Fruit fly (Drosophila melanogaster) whole organism, embryonic: ENCODE data around the gene CG5096.

Experiments
- Bteb2 ChIP-seq: fragments of 200-800 bp; sonication (Bioruptor generic); optimal IDR thresholded peaks from 2 replicates; lab custom pipeline; 2016; ENCODE audit warnings: missing biosample characterization, missing genetic modification characterization
- CG10147 ChIP-seq: fragments of 200-800 bp; sonication (Bioruptor generic); optimal IDR thresholded peaks from 2 replicates; lab custom pipeline; 2019; ENCODE audit warnings: missing biosample characterization, mild to moderate bottlenecking, missing genetic modification characterization, moderate library complexity
- CG10462 ChIP-seq: fragments of 200-800 bp; sonication (Bioruptor generic); optimal IDR thresholded peaks from 2 replicates; lab custom pipeline; 2016; ENCODE audit warnings: missing biosample characterization, missing genetic modification characterization
- CG11456 ChIP-seq: fragments of 200-800 bp; sonication (Bioruptor generic); IDR thresholded peaks from 3 replicates; pipeline ENCODE4 v1.3.6; 2022; ENCODE audit warnings: missing biosample characterization, missing genetic modification characterization
- CG11504 ChIP-seq: fragments of 200-800 bp; sonication (Bioruptor generic); optimal IDR thresholded peaks from 3 replicates; lab custom pipeline; 2019; ENCODE audit warnings: missing biosample characterization, mild to moderate bottlenecking, missing genetic modification characterization, moderate library complexity
- CG11695 ChIP-seq: fragments of 200-800 bp; sonication (Bioruptor generic); IDR thresholded peaks from 3 replicates; pipeline ENCODE4 v1.3.6; 2022; ENCODE audit warnings: missing biosample characterization, missing genetic modification characterization
- CG11723 ChIP-seq: fragments of 200-800 bp; sonication (Bioruptor generic); optimal IDR thresholded peaks from 2 replicates; lab custom pipeline; 2017; ENCODE audit warnings: missing biosample characterization, mild to moderate bottlenecking, missing genetic modification characterization
- CG12155 ChIP-seq: fragments of 200-800 bp; sonication (Bioruptor generic); optimal IDR thresholded peaks from 3 replicates; lab custom pipeline; 2016; ENCODE audit warnings: missing biosample characterization, missing genetic modification characterization
- CG13287 ChIP-seq: fragments of 200-800 bp; sonication (Bioruptor generic); IDR thresholded peaks from 2 replicates; pipeline ENCODE4 v1.3.6; 2022; ENCODE audit warnings: missing biosample characterization, missing genetic modification characterization; ENCODE audit not compliant: partially characterized antibody
- CG13296 ChIP-seq: fragments of 200-800 bp; sonication (Bioruptor generic); optimal IDR thresholded peaks from 3 replicates; lab custom pipeline; 2018; ENCODE audit warnings: missing biosample characterization, mild to moderate bottlenecking, missing genetic modification characterization
- CG13624 ChIP-seq: fragments of 200-800 bp; sonication (Bioruptor generic); optimal IDR thresholded peaks from 2 replicates; lab custom pipeline; 2016; ENCODE audit warnings: missing biosample characterization, missing genetic modification characterization
- CG14050 ChIP-seq: fragments of 200-800 bp; sonication (Bioruptor generic); IDR thresholded peaks from 3 replicates; pipeline ENCODE4 v1.3.6; 2022; ENCODE audit warnings: missing biosample characterization, missing genetic modification characterization
- CG15073 ChIP-seq: fragments of 200-800 bp; sonication (Bioruptor generic); optimal IDR thresholded peaks from 2 replicates; lab custom pipeline; 2016; ENCODE audit warnings: missing biosample characterization, missing genetic modification characterization
- CG15479 ChIP-seq: fragments of 200-800 bp; sonication (Bioruptor generic); optimal IDR thresholded peaks from 3 replicates; lab custom pipeline; 2019; ENCODE audit warnings: missing biosample characterization, mild to moderate bottlenecking, missing genetic modification characterization, moderate library complexity
- CG15601 ChIP-seq: fragments of 200-800 bp; sonication (Bioruptor generic); optimal IDR thresholded peaks from 3 replicates; lab custom pipeline; 2019; ENCODE audit warnings: missing biosample characterization, mild to moderate bottlenecking, missing genetic modification characterization, moderate library complexity
- CG16815 ChIP-seq: fragments of 200-800 bp; sonication (Bioruptor generic); optimal IDR thresholded peaks from 3 replicates; lab custom pipeline; 2017; ENCODE audit warnings: missing biosample characterization, mild to moderate bottlenecking, missing genetic modification characterization
- CG2116 ChIP-seq: fragments of 200-800 bp; sonication (Bioruptor generic); optimal IDR thresholded peaks from 3 replicates; lab custom pipeline; 2018; ENCODE audit warnings: missing biosample characterization, mild to moderate bottlenecking, missing genetic modification characterization
- CG30431 ChIP-seq: fragments of 200-800 bp; sonication (Bioruptor generic); optimal IDR thresholded peaks from 2 replicates; lab custom pipeline; 2017; ENCODE audit warnings: missing biosample characterization, missing genetic modification characterization
- CG3726 ChIP-seq: fragments of 200-800 bp; sonication (Bioruptor generic); IDR thresholded peaks from 3 replicates; pipeline ENCODE4, ENCODE4 v1.3.6; 2022; ENCODE audit warnings: missing biosample characterization, missing genetic modification characterization
- CG4730 ChIP-seq: fragments of 200-800 bp; sonication (Bioruptor generic); IDR thresholded peaks from 2 replicates; pipeline ENCODE4 v1.3.6; 2022; ENCODE audit warnings: missing biosample characterization, missing genetic modification characterization
- CG5953 ChIP-seq: fragments of 200-800 bp; sonication (Bioruptor generic); IDR thresholded peaks from 2 replicates; pipeline ENCODE4 v1.3.6; 2022; ENCODE audit warnings: missing biosample characterization, missing genetic modification characterization
- CG8089 ChIP-seq: fragments of 200-800 bp; sonication (Bioruptor generic); optimal IDR thresholded peaks from 3 replicates; lab custom pipeline; 2016; ENCODE audit warnings: missing biosample characterization, missing genetic modification characterization
- CG8359 ChIP-seq: fragments of 200-800 bp; sonication (Bioruptor generic); optimal IDR thresholded peaks from 2 replicates; lab custom pipeline; 2017; ENCODE audit warnings: missing biosample characterization, mild to moderate bottlenecking, missing genetic modification characterization, borderline replicate concordance
- Chrac-16 ChIP-seq: fragments of 200-800 bp; sonication (Bioruptor generic); optimal IDR thresholded peaks from 3 replicates; lab custom pipeline; 2016; ENCODE audit warnings: missing biosample characterization, missing genetic modification characterization
- D19B ChIP-seq: fragments of 200-800 bp; sonication (Bioruptor generic); optimal IDR thresholded peaks from 2 replicates; lab custom pipeline; 2017; ENCODE audit warnings: missing biosample characterization, mild to moderate bottlenecking, missing genetic modification characterization
- Dp ChIP-seq: fragments of 200-800 bp; sonication (Bioruptor generic); optimal IDR thresholded peaks from 2 replicates; lab custom pipeline; 2018; ENCODE audit warnings: missing biosample characterization, mild to moderate bottlenecking, missing genetic modification characterization, moderate library complexity
- Eip74EF ChIP-seq, 2 experiments: fragments of 200-800 bp in 1 of 2; fragments of >200 bp in 1 of 2; sonication (Bioruptor generic) in 1 of 2; optimal IDR thresholded peaks; 2 replicates each; lab custom pipeline; 2017 to 2019; ENCODE audit warnings: missing biosample characterization in 2 of 2, missing genetic modification characterization in 2 of 2, mild to moderate bottlenecking in 1 of 2, moderate library complexity in 1 of 2
- Elba2 ChIP-seq: fragments of 200-800 bp; sonication (Bioruptor generic); optimal IDR thresholded peaks from 3 replicates; lab custom pipeline; 2016; ENCODE audit warnings: missing biosample characterization, missing genetic modification characterization
- Hey ChIP-seq: fragments of 200-800 bp; sonication (Bioruptor generic); optimal IDR thresholded peaks from 3 replicates; lab custom pipeline; 2018; ENCODE audit warnings: missing biosample characterization, mild to moderate bottlenecking, missing genetic modification characterization
- Hr3 ChIP-seq: fragments of 200-800 bp; sonication (Bioruptor generic); optimal IDR thresholded peaks from 3 replicates; lab custom pipeline; 2016; ENCODE audit warnings: missing biosample characterization, missing genetic modification characterization
- Kr ChIP-seq: fragments of 200-800 bp; sonication (Bioruptor generic); optimal IDR thresholded peaks from 2 replicates; lab custom pipeline; 2017; ENCODE audit warnings: missing biosample characterization, mild to moderate bottlenecking, missing genetic modification characterization
- Nf-YB ChIP-seq: fragments of 200-800 bp; sonication (Bioruptor generic); optimal IDR thresholded peaks from 3 replicates; lab custom pipeline; 2019; ENCODE audit warnings: missing biosample characterization, mild to moderate bottlenecking, missing genetic modification characterization, moderate library complexity
- Oli ChIP-seq: fragments of 200-800 bp; sonication (Bioruptor generic); optimal IDR thresholded peaks from 2 replicates; lab custom pipeline; 2018; ENCODE audit warnings: missing biosample characterization, mild to moderate bottlenecking, missing genetic modification characterization, moderate library complexity
- Poxn ChIP-seq: fragments of 200-800 bp; sonication (Bioruptor generic); IDR thresholded peaks from 2 replicates; pipeline ENCODE4 v1.3.6; 2022; ENCODE audit warnings: missing biosample characterization, missing genetic modification characterization
- Stat92E ChIP-seq, 3 experiments: fragments of >200 bp in 2 of 3; fragments of 200-800 bp in 1 of 3; sonication (Bioruptor generic) in 1 of 3; optimal IDR thresholded peaks; 2 replicates each; lab custom pipeline; 2017 to 2019; ENCODE audit warnings: missing biosample characterization in 3 of 3, missing genetic modification characterization in 3 of 3, mild to moderate bottlenecking in 1 of 3, moderate library complexity in 1 of 3
- Usf ChIP-seq: fragments of 200-800 bp; sonication (Bioruptor generic); optimal IDR thresholded peaks from 2 replicates; lab custom pipeline; 2017; ENCODE audit warnings: missing genotype, missing biosample characterization, missing genetic modification characterization
- Vsx1 ChIP-seq: fragments of 200-800 bp; sonication (Bioruptor generic); optimal IDR thresholded peaks from 2 replicates; lab custom pipeline; 2017; ENCODE audit warnings: missing biosample characterization, mild to moderate bottlenecking, missing genetic modification characterization, missing genetic modification reagents
- al ChIP-seq: fragments of 200-800 bp; sonication (Bioruptor generic); IDR thresholded peaks from 2 replicates; pipeline ENCODE4 v1.3.6; 2022; ENCODE audit warnings: missing biosample characterization, missing genetic modification characterization
- ash1 ChIP-seq: fragments of 200-800 bp; sonication (Bioruptor generic); optimal IDR thresholded peaks from 2 replicates; lab custom pipeline; 2018; ENCODE audit warnings: missing biosample characterization, mild to moderate bottlenecking, missing genetic modification characterization
- bcd ChIP-seq: fragments of 200-800 bp; sonication (Bioruptor generic); optimal IDR thresholded peaks from 2 replicates; lab custom pipeline; 2017; ENCODE audit warnings: missing biosample characterization, mild to moderate bottlenecking, missing genetic modification characterization
- danr ChIP-seq: fragments of 200-800 bp; sonication (Bioruptor generic); IDR thresholded peaks from 2 replicates; pipeline ENCODE4 v1.3.6; 2022; ENCODE audit warnings: missing biosample characterization, missing genetic modification characterization
- insv ChIP-seq, 2 experiments: fragments of 200-800 bp; sonication (Bioruptor generic); optimal IDR thresholded peaks; 3 replicates each; lab custom pipeline; 2016 to 2018; ENCODE audit warnings: missing biosample characterization in 2 of 2, missing genetic modification characterization in 2 of 2
- ken ChIP-seq: fragments of 200-800 bp; sonication (Bioruptor generic); IDR thresholded peaks from 3 replicates; pipeline ENCODE4 v1.3.6; 2022; ENCODE audit warnings: missing biosample characterization, missing genetic modification characterization
- nmo ChIP-seq: fragments of 200-800 bp; sonication (Bioruptor generic); optimal IDR thresholded peaks from 2 replicates; lab custom pipeline; 2018; ENCODE audit warnings: missing biosample characterization, mild to moderate bottlenecking, missing genetic modification characterization, moderate library complexity
- prd ChIP-seq, 3 experiments: fragments of >200 bp in 2 of 3; fragments of 200-800 bp in 1 of 3; sonication (Bioruptor generic) in 1 of 3; optimal IDR thresholded peaks in 2 of 3; IDR thresholded peaks in 1 of 3; 2 replicates in 2 of 3; 3 replicates in 1 of 3; pipeline versions ENCODE4 v1.3.6 to Lab custom; 2017 to 2022; ENCODE audit warnings: missing biosample characterization in 1 of 3, missing genetic modification characterization in 1 of 3
- sd ChIP-seq: fragments of 200-800 bp; sonication (Bioruptor generic); optimal IDR thresholded peaks from 3 replicates; lab custom pipeline; 2018; ENCODE audit warnings: missing biosample characterization, mild to moderate bottlenecking, missing genetic modification characterization, moderate library complexity
- sob ChIP-seq: fragments of 200-800 bp; sonication (Bioruptor generic); IDR thresholded peaks from 2 replicates; pipeline ENCODE4 v1.3.6; 2022; ENCODE audit warnings: missing biosample characterization, missing genetic modification characterization
- tin ChIP-seq: fragments of 200-800 bp; sonication (Bioruptor generic); optimal IDR thresholded peaks from 3 replicates; lab custom pipeline; 2016; ENCODE audit warnings: missing biosample characterization, missing genetic modification characterization

The CG5096 gene

dm6 chr2L:10386208-10386805 is 4.2 kb downstream of the CG5096 start, which contains the start of the genes Cdk1 and mRpS7 (continued):
- TF ChIP-seq insv (GFP tag; optimal IDR thresholded peaks at IDR 0.05; lab: Kevin White, UChicago) (no peak), CG11504 (tag; lab: Kevin White, UChicago) (peak; percentile 85), CG8089 (GFP tag; lab: Kevin White, UChicago) (peak; percentile 42), nmo (peak; percentile 92), Bteb2 (peak; percentile 69), CG10147 (peak; percentile 66), CG12155 (GFP tag; lab: Kevin White, UChicago) (peak; percentile 69), CG30431 (GFP tag; lab: Kevin White, UChicago) (peak; percentile 26), Usf (GFP tag; lab: Kevin White, UChicago) (peak; percentile 40), CG15601 (tag; lab: Kevin White, UChicago) (peak; percentile 75), CG15073 (GFP tag; lab: Kevin White, UChicago) (no peak), ash1 (GFP tag; lab: Kevin White, UChicago) (no peak), CG13287 (GFP tag; lab: Robert Waterston, UW) (no peak), CG8359 (GFP tag; lab: Kevin White, UChicago) (peak; percentile 27), Nf-YB (GFP tag; lab: Kevin White, UChicago) (peak; percentile 51), Chrac-16 (peak; percentile 76), Poxn (GFP tag; lab: Robert Waterston, UW) (0 out of 2 replicates have a peak, but pooled peaks have one; percentile 35), CG3726 (GFP tag; lab: Robert Waterston, UW) (0 out of 3 replicates have a peak, but pooled peaks have one; percentile 54), CG13296 (GFP tag; lab: Kevin White, UChicago) (peak; percentile 54), bcd (peak; percentile 71), Kr (GFP tag; lab: Kevin White, UChicago) (no peak), CG11723 (GFP tag; lab: Kevin White, UChicago) (peak; percentile 86), CG10462 (GFP tag; lab: Kevin White, UChicago) (peak; percentile 46), sob (GFP tag; lab: Robert Waterston, UW) (peak; percentile 54; the same call in 1 of the 2 replicates), ken (GFP tag; lab: Robert Waterston, UW) (peak; percentile 66; the same call in 2 of the 3 replicates), CG15479 (GFP tag; lab: Kevin White, UChicago) (no peak), CG14050 (GFP tag; lab: Robert Waterston, UW) (peak; percentile 41; the same call in 1 of the 3 replicates), sd (tag; lab: Kevin White, UChicago) (peak; percentile 59), prd (optimal IDR thresholded peaks at IDR 0.05; lab: Kevin White, UChicago) (no peak), prd (GFP tag; IDR thresholded peaks at IDR 0.05; lab: Robert Waterston, UW) (peak; percentile 81), al (GFP tag; lab: Robert Waterston, UW) (peak; percentile 54), Elba2 (GFP tag; lab: Kevin White, UChicago) (peak; percentile 29), D19B (GFP tag; lab: Kevin White, UChicago) (peak; percentile 59), CG11695 (GFP tag; lab: Robert Waterston, UW) (peak; percentile 70), CG4730 (peak; percentile 41), CG16815 (GFP tag; lab: Kevin White, UChicago) (peak; percentile 51), Oli (peak; percentile 77), Vsx1 (GFP tag; lab: Kevin White, UChicago) (peak; percentile 47), Hr3 (GFP tag; lab: Kevin White, UChicago) (peak; percentile 80), Hey (tag; lab: Kevin White, UChicago) (no peak), CG13624 (GFP tag; lab: Kevin White, UChicago) (peak; percentile 63), danr (GFP tag; lab: Robert Waterston, UW) (no peak), tin (GFP tag; lab: Kevin White, UChicago) (peak; percentile 66), Dp (GFP tag; lab: Kevin White, UChicago) (peak; percentile 74), CG11456 (GFP tag; lab: Robert Waterston, UW) (peak; percentile 52; the same call in 1 of the 3 replicates), Eip74EF (GFP tag; optimal IDR thresholded peaks at IDR 0.05; lab: Kevin White, UChicago) (peak in 1 of 2 experiments; percentile 38), CG5953 (GFP tag; lab: Robert Waterston, UW) (0 out of 2 replicates have a peak, but pooled peaks have one; percentile 52), Stat92E (GFP tag; optimal IDR thresholded peaks at IDR 0.05; lab: Kevin White, UChicago) (no peak), CG2116 (GFP tag; lab: Kevin White, UChicago) (peak; percentile 84)
